Worm (Caenorhabditis elegans): Measurements from ENCODE around the gene srh-63.

DNA sequence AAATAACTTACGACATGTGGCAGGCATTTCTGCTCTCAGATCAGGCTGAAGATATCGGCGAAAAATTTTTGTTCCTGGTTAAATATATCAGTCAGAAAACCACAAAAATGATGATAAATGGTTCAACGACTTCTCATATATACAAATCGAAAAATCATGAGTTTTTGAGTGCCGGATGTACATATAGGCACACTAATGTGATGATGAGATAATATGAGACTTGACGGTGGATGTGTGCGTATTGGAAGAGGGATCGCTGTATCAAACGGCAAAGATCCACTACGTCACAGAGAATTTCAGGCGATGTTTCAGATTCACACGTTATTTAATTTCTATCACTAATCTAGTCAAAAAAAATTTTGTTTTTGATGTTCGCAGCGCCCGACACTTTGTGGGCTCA lies 48.9 kb downstream of the srh-63 start, which contains the start of gene glb-34:
- TF ChIP-seq ama-1 (optimal IDR thresholded peaks at IDR 0.05) (no peak), tbx-11 (GFP tag; IDR thresholded peaks at IDR 0.05) (no peak), ceh-13 (GFP tag; optimal IDR thresholded peaks at IDR 0.05) (no peak), B0310.2 (tag; optimal IDR thresholded peaks at IDR 0.05) (no peak), scrt-1 (GFP tag; IDR thresholded peaks at IDR 0.05) (no peak), hmg-4 (GFP tag; optimal IDR thresholded peaks at IDR 0.05) (no peak), sea-1 (GFP tag; conservative IDR thresholded peaks at IDR 0.05) (no peak), aly-1 (tag; optimal IDR thresholded peaks at IDR 0.05) (no peak), ets-7 (tag; optimal IDR thresholded peaks at IDR 0.05) (no peak)
